Worm (Caenorhabditis elegans) whole organism, midembryonic: ENCODE results near the gene epg-4.

Experiments
- T22C8.4 ChIP-seq: fragments of 200-800 bp; sonication (Bioruptor generic); IDR thresholded peaks from 2 replicates; pipeline ENCODE4 v1.3.6; 2022; ENCODE audit warnings: missing genetic modification characterization, missing compliant biosample characterization
- cog-1 ChIP-seq: sonication (generic microtip); optimal IDR thresholded peaks from 2 replicates; lab custom pipeline; 2016; ENCODE audit warnings: missing genetic modification characterization, missing compliant biosample characterization
- flt-1 ChIP-seq: fragments of 200-800 bp; sonication (Bioruptor generic); IDR thresholded peaks from 2 replicates; pipeline ENCODE4 v1.3.6; 2022; ENCODE audit warnings: missing genetic modification characterization, missing compliant biosample characterization
- klf-2 ChIP-seq: fragments of 200-800 bp; sonication (Bioruptor generic); conservative IDR thresholded peaks from 2 replicates; pipeline ENCODE4 v1.3.6; 2022; ENCODE audit warnings: missing genetic modification reagents, missing genetic modification characterization, missing compliant biosample characterization
- med-1 ChIP-seq: sonication (generic microtip); optimal IDR thresholded peaks from 2 replicates; lab custom pipeline; 2017; ENCODE audit warnings: missing genetic modification characterization, mild to moderate bottlenecking, missing compliant biosample characterization, antibody characterized with exemption, missing genetic modification reagents; ENCODE audit not compliant: insufficient read depth
- ref-1 ChIP-seq: fragments of 200-800 bp; sonication (Bioruptor generic); conservative IDR thresholded peaks from 2 replicates; pipeline ENCODE4 v1.3.6; 2022; ENCODE audit warnings: missing genetic modification reagents, missing genetic modification characterization, missing compliant biosample characterization
- tab-1 ChIP-seq: fragments of 200-800 bp; sonication (Bioruptor generic); IDR thresholded peaks from 2 replicates; pipeline ENCODE4 v1.3.6; 2022; ENCODE audit warnings: missing genetic modification characterization, missing compliant biosample characterization
- ztf-23 ChIP-seq: fragments of 200-800 bp; sonication (Bioruptor generic); IDR thresholded peaks from 2 replicates; pipeline ENCODE4 v1.3.6; 2022; ENCODE audit warnings: missing genetic modification reagents, missing genetic modification characterization, missing compliant biosample characterization
- ztf-29 ChIP-seq: fragments of 200-800 bp; sonication (Bioruptor generic); IDR thresholded peaks from 2 replicates; pipeline ENCODE4 v1.3.6; 2022; ENCODE audit warnings: missing genetic modification reagents, missing genetic modification characterization, missing compliant biosample characterization

The epg-4 gene

ce11 chrIII:7150162-7150561, 31.8 kb upstream of the epg-4 start:
- no peak for TF ChIP-seq cog-1 (tag; lab: Kevin White, UChicago)
- no peak for TF ChIP-seq med-1 (GFP tag; lab: Kevin White, UChicago)
- no peak for TF ChIP-seq flt-1
- TF ChIP-seq tab-1 (GFP tag; lab: Robert Waterston, UW) = no peak
- no peak for TF ChIP-seq ztf-29 (GFP tag; lab: Robert Waterston, UW)
- TF ChIP-seq klf-2 (GFP tag; lab: Robert Waterston, UW) = no peak
- no peak for TF ChIP-seq T22C8.4 (GFP tag; lab: Robert Waterston, UW)

- TF ChIP-seq ref-1 (no peak), flt-1 (no peak), T22C8.4 (GFP tag; lab: Robert Waterston, UW) (no peak), med-1 (GFP tag; lab: Kevin White, UChicago) (no peak), tab-1 (GFP tag; lab: Robert Waterston, UW) (no peak), ztf-23 (GFP tag; lab: Robert Waterston, UW) (no peak), cog-1 (tag; lab: Kevin White, UChicago) (no peak), ztf-29 (GFP tag; lab: Robert Waterston, UW) (no peak), klf-2 (GFP tag; lab: Robert Waterston, UW) (no peak)
Measured at ce11 chrIII:7152569-7152968, 29.4 kb upstream of the epg-4 start.

ce11 chrIII:7153747-7154238, 28.2 kb upstream of the epg-4 start, which contains the start of gene ogt-1:
TSS of gene ogt-1 (minus strand) at chrIII:7153797.
- peak; percentile 57; the same call in 1 of the 2 replicates for TF ChIP-seq ztf-23 (GFP tag; lab: Robert Waterston, UW)
- no peak for TF ChIP-seq ref-1
- TF ChIP-seq cog-1 (tag; lab: Kevin White, UChicago) = peak; percentile 47
- TF ChIP-seq ztf-29 (GFP tag; lab: Robert Waterston, UW) = peak; percentile 69; the same call in 1 of the 2 replicates

- TF ChIP-seq ref-1 (no peak), flt-1 (no peak), T22C8.4 (GFP tag; lab: Robert Waterston, UW) (no peak), ztf-23 (GFP tag; lab: Robert Waterston, UW) (no peak), med-1 (GFP tag; lab: Kevin White, UChicago) (no peak), cog-1 (tag; lab: Kevin White, UChicago) (no peak), ztf-29 (GFP tag; lab: Robert Waterston, UW) (no peak), klf-2 (GFP tag; lab: Robert Waterston, UW) (no peak), tab-1 (GFP tag; lab: Robert Waterston, UW) (no peak)
Measured at ce11 chrIII:7154526-7154925, 27.4 kb upstream of the epg-4 start.

ce11 chrIII:7155631-7156030, 26.3 kb upstream of the epg-4 start:
- TF ChIP-seq T22C8.4 (GFP tag; lab: Robert Waterston, UW) (no peak), med-1 (GFP tag; lab: Kevin White, UChicago) (no peak), flt-1 (peak; percentile 73; the same call in 1 of the 2 replicates), tab-1 (GFP tag; lab: Robert Waterston, UW) (no peak), cog-1 (tag; lab: Kevin White, UChicago) (peak; percentile 82), ref-1 (no peak), ztf-29 (GFP tag; lab: Robert Waterston, UW) (no peak), klf-2 (GFP tag; lab: Robert Waterston, UW) (no peak), ztf-23 (GFP tag; lab: Robert Waterston, UW) (peak; percentile 69; the same call in 1 of the 2 replicates)

ce11 chrIII:7158709-7159108, 23.3 kb upstream of the epg-4 start, which contains the start of gene nuo-4:
TSS of gene nuo-4 (minus strand) at chrIII:7158809.
- no peak for TF ChIP-seq klf-2 (GFP tag; lab: Robert Waterston, UW)
- TF ChIP-seq flt-1 = 0 out of 2 replicates have a peak, but pooled peaks have one; percentile 38

- TF ChIP-seq med-1 (GFP tag; lab: Kevin White, UChicago) = no peak
- TF ChIP-seq ref-1 = no peak
- TF ChIP-seq tab-1 (GFP tag; lab: Robert Waterston, UW) = no peak
- no peak for TF ChIP-seq cog-1 (tag; lab: Kevin White, UChicago)
- TF ChIP-seq ztf-23 (GFP tag; lab: Robert Waterston, UW) = no peak
Measured at ce11 chrIII:7159246-7159645, 22.7 kb upstream of the epg-4 start.

- TF ChIP-seq ztf-29 (GFP tag; lab: Robert Waterston, UW) (no peak), ref-1 (no peak), T22C8.4 (GFP tag; lab: Robert Waterston, UW) (no peak), ztf-23 (GFP tag; lab: Robert Waterston, UW) (no peak), tab-1 (GFP tag; lab: Robert Waterston, UW) (no peak), cog-1 (tag; lab: Kevin White, UChicago) (no peak), flt-1 (no peak), med-1 (GFP tag; lab: Kevin White, UChicago) (no peak), klf-2 (GFP tag; lab: Robert Waterston, UW) (no peak)
Measured at ce11 chrIII:7161055-7161454, 20.9 kb upstream of the epg-4 start, which contains the start of gene rnp-7. TSS of gene rnp-7 (minus strand) at chrIII:7161155.

ce11 chrIII:7162065-7162762, 19.8 kb upstream of the epg-4 start, which contains the start of the genes syf-2 and K04G7.1:
TSS of gene syf-2 (minus strand) at chrIII:7162115.
TSS of gene K04G7.1 (plus strand) at chrIII:7162712.
- TF ChIP-seq cog-1 (tag; lab: Kevin White, UChicago) (peak; percentile 75), ztf-23 (GFP tag; lab: Robert Waterston, UW) (peak; percentile 67; the same call in 1 of the 2 replicates), klf-2 (GFP tag; lab: Robert Waterston, UW) (no peak), ztf-29 (GFP tag; lab: Robert Waterston, UW) (no peak)
